In genomic region chrIV:11594191-11594673, ce11 we compare ENCODE assay signal across 3 worm cellular contexts.
TF ChIP-seq lines count a peak whose summit lies in the region.

mig-38 (plus strand) TSS chrIV:11594244.

TF ChIP-seq in whole organism, L1 larva, 84 proteins besides CTCF, POLR2A, EP300 and RAD21 (continued from another document and continues in another):
- TF ChIP-seq elt-2 (tag; optimal IDR thresholded peaks at IDR 0.05; lab: Kevin White, UChicago) (peak; percentile 25), nhr-11 (tag; optimal IDR thresholded peaks at IDR 0.05; lab: Kevin White, UChicago) (no peak), ztf-11 (tag; optimal IDR thresholded peaks at IDR 0.05; lab: Kevin White, UChicago) (peak in 1 of 2 experiments; percentile 14), jun-1 (tag; optimal IDR thresholded peaks at IDR 0.05; lab: Kevin White, UChicago) (no peak), efl-3 (GFP tag; optimal IDR thresholded peaks at IDR 0.05; lab: Kevin White, UChicago) (peak; percentile 48), mdl-1 (tag; optimal IDR thresholded peaks at IDR 0.05; lab: Kevin White, UChicago) (peak in 1 of 2 experiments; percentile 43), nhr-76 (tag; optimal IDR thresholded peaks at IDR 0.05; lab: Kevin White, UChicago) (no peak), ceh-63 (GFP tag; optimal IDR thresholded peaks at IDR 0.05; lab: Kevin White, UChicago) (no peak), unc-98 (GFP tag; IDR thresholded peaks at IDR 0.05; lab: Robert Waterston, UW) (no peak), skn-1 (tag; optimal IDR thresholded peaks at IDR 0.05; lab: Kevin White, UChicago) (peak; percentile 13), efl-1 (optimal IDR thresholded peaks at IDR 0.05; lab: Kevin White, UChicago) (peak in 1 of 2 experiments; percentile 24), efl-1 (GFP tag; optimal IDR thresholded peaks at IDR 0.05 in 1 of 2; lab: Kevin White, UChicago) (no peak), nhr-12 (tag; optimal IDR thresholded peaks at IDR 0.05; lab: Kevin White, UChicago) (no peak), sox-4 (tag; optimal IDR thresholded peaks at IDR 0.05; lab: Kevin White, UChicago) (peak; percentile 2), nhr-28 (tag; optimal IDR thresholded peaks at IDR 0.05; lab: Kevin White, UChicago) (no peak), nhr-20 (tag; optimal IDR thresholded peaks at IDR 0.05; lab: Kevin White, UChicago) (peak; percentile 70), ceh-90 (tag; optimal IDR thresholded peaks at IDR 0.05; lab: Kevin White, UChicago) (no peak), sup-37 (GFP tag; optimal IDR thresholded peaks at IDR 0.05; lab: Kevin White, UChicago) (no peak), aly-2 (tag; optimal IDR thresholded peaks at IDR 0.05; lab: Kevin White, UChicago) (peak; percentile 19), snpc-4 (tag; optimal IDR thresholded peaks at IDR 0.05; lab: Kevin White, UChicago) (no peak), nhr-84 (tag; optimal IDR thresholded peaks at IDR 0.05; lab: Kevin White, UChicago) (no peak), C16A3.4 (tag; optimal IDR thresholded peaks at IDR 0.05; lab: Kevin White, UChicago) (no peak), nhr-71 (tag; optimal IDR thresholded peaks at IDR 0.05; lab: Kevin White, UChicago) (peak; percentile 70), nhr-19 (GFP tag; conservative IDR thresholded peaks at IDR 0.05; lab: Robert Waterston, UW) (peak; percentile 18; the same call in 1 of the 2 replicates), zip-4 (GFP tag; optimal IDR thresholded peaks at IDR 0.05; lab: Kevin White, UChicago) (no peak), mab-9 (GFP tag; IDR thresholded peaks at IDR 0.05; lab: Robert Waterston, UW) (0 out of 2 replicates have a peak, but pooled peaks have one; percentile 11), C04F5.9 (tag; optimal IDR thresholded peaks at IDR 0.05; lab: Kevin White, UChicago) (peak; percentile 32), ceh-88 (GFP tag; IDR thresholded peaks at IDR 0.05; lab: Robert Waterston, UW) (no peak), lsy-2 (tag; optimal IDR thresholded peaks at IDR 0.05; lab: Kevin White, UChicago) (peak; percentile 34 to 42), isw-1 (GFP tag; IDR thresholded peaks at IDR 0.05; lab: Robert Waterston, UW) (0 out of 2 replicates have a peak, but pooled peaks have one; percentile 1), elt-3 (tag; optimal IDR thresholded peaks at IDR 0.05; lab: Kevin White, UChicago) (no peak), pax-3 (tag; optimal IDR thresholded peaks at IDR 0.05; lab: Kevin White, UChicago) (no peak), fkh-8 (tag; optimal IDR thresholded peaks at IDR 0.05; lab: Kevin White, UChicago) (peak; percentile 62), nhr-237 (tag; optimal IDR thresholded peaks at IDR 0.05; lab: Kevin White, UChicago) (no peak), pag-3 (tag; optimal IDR thresholded peaks at IDR 0.05; lab: Kevin White, UChicago; ENCODE audit: borderline replicate concordance, insufficient read depth) (no peak), fkh-10 (GFP tag; optimal IDR thresholded peaks at IDR 0.05; lab: Kevin White, UChicago) (peak; percentile 51), lin-35 (GFP tag; optimal IDR thresholded peaks at IDR 0.05; lab: Kevin White, UChicago) (peak; percentile 37 to 46), ets-5 (GFP tag; IDR thresholded peaks at IDR 0.05; lab: Robert Waterston, UW) (no peak), unc-62 (GFP tag; optimal IDR thresholded peaks at IDR 0.05; lab: Kevin White, UChicago) (no peak), ama-1 (optimal IDR thresholded peaks at IDR 0.05; lab: Kevin White, UChicago) (peak; percentile 93), fkh-4 (tag; optimal IDR thresholded peaks at IDR 0.05; lab: Kevin White, UChicago; ENCODE audit: borderline replicate concordance) (no peak), ces-1 (GFP tag; optimal IDR thresholded peaks at IDR 0.05; lab: Kevin White, UChicago) (no peak), nhr-90 (tag; optimal IDR thresholded peaks at IDR 0.05; lab: Kevin White, UChicago; ENCODE audit: poor library complexity) (no peak), irx-1 (tag; optimal IDR thresholded peaks at IDR 0.05; lab: Kevin White, UChicago) (no peak)

TF ChIP-seq in whole organism, L2 larva, 48 proteins besides CTCF, POLR2A, EP300 and RAD21 (continued from another document):
- TF ChIP-seq lin-13 (GFP tag; optimal IDR thresholded peaks at IDR 0.05; lab: Kevin White, UChicago) (peak; percentile 27), fos-1 (tag; optimal IDR thresholded peaks at IDR 0.05; lab: Kevin White, UChicago) (peak; percentile 23), nhr-23 (tag; optimal IDR thresholded peaks at IDR 0.05; lab: Kevin White, UChicago) (no peak), elt-3 (tag; optimal IDR thresholded peaks at IDR 0.05; lab: Kevin White, UChicago) (no peak), nhr-12 (tag; optimal IDR thresholded peaks at IDR 0.05; lab: Kevin White, UChicago) (no peak), elt-1 (tag; optimal IDR thresholded peaks at IDR 0.05; lab: Kevin White, UChicago) (no peak), R02D3.7 (tag; optimal IDR thresholded peaks at IDR 0.05; lab: Kevin White, UChicago) (no peak), nhr-77 (tag; optimal IDR thresholded peaks at IDR 0.05; lab: Kevin White, UChicago) (no peak), nhr-237 (tag; optimal IDR thresholded peaks at IDR 0.05; lab: Kevin White, UChicago) (no peak), peb-1 (tag; optimal IDR thresholded peaks at IDR 0.05; lab: Kevin White, UChicago) (no peak), unc-62 (GFP tag; optimal IDR thresholded peaks at IDR 0.05; lab: Kevin White, UChicago) (no peak), unc-39 (tag; optimal IDR thresholded peaks at IDR 0.05; lab: Kevin White, UChicago) (no peak), snpc-4 (tag; optimal IDR thresholded peaks at IDR 0.05; lab: Kevin White, UChicago) (no peak), nhr-21 (tag; optimal IDR thresholded peaks at IDR 0.05; lab: Kevin White, UChicago) (peak; percentile 47), lin-39 (tag; optimal IDR thresholded peaks at IDR 0.05; lab: Kevin White, UChicago) (no peak), sma-3 (GFP tag; optimal IDR thresholded peaks at IDR 0.05; lab: Kevin White, UChicago) (no peak), ZK546.5 (tag; optimal IDR thresholded peaks at IDR 0.05; lab: Kevin White, UChicago) (no peak)

TF ChIP-seq in whole organism, L4 larva, 104 proteins besides CTCF, POLR2A, EP300 and RAD21 (continued from another document):
- TF ChIP-seq rbr-2 (tag; optimal IDR thresholded peaks at IDR 0.05; lab: Kevin White, UChicago) (peak; percentile 50), mdt-29 (GFP tag; IDR thresholded peaks at IDR 0.05; lab: Robert Waterston, UW) (no peak), ctbp-1 (GFP tag; IDR thresholded peaks at IDR 0.05; lab: Robert Waterston, UW) (peak; percentile 12; the same call in 1 of the 2 replicates), pqm-1 (tag; optimal IDR thresholded peaks at IDR 0.05; lab: Kevin White, UChicago) (peak; percentile 11), nhr-237 (tag; optimal IDR thresholded peaks at IDR 0.05; lab: Kevin White, UChicago) (no peak), lin-13 (GFP tag; optimal IDR thresholded peaks at IDR 0.05; lab: Kevin White, UChicago) (peak; percentile 20), lir-3 (tag; optimal IDR thresholded peaks at IDR 0.05; lab: Kevin White, UChicago) (peak; percentile 1), hmg-1.1 (GFP tag; IDR thresholded peaks at IDR 0.05; lab: Robert Waterston, UW) (peak; percentile 67), unc-39 (tag; optimal IDR thresholded peaks at IDR 0.05; lab: Kevin White, UChicago) (no peak), lsy-2 (tag; optimal IDR thresholded peaks at IDR 0.05; lab: Kevin White, UChicago) (peak in 1 of 2 experiments; percentile 50), sdz-12 (GFP tag; optimal IDR thresholded peaks at IDR 0.05; lab: Kevin White, UChicago) (peak; percentile 65), gei-8 (GFP tag; optimal IDR thresholded peaks at IDR 0.05; lab: Kevin White, UChicago) (no peak), snpc-1.2 (GFP tag; IDR thresholded peaks at IDR 0.05; lab: Robert Waterston, UW) (no peak), zfp-3 (GFP tag; conservative IDR thresholded peaks at IDR 0.05; lab: Robert Waterston, UW) (0 out of 2 replicates have a peak, but pooled peaks have one; percentile 36), ceh-44 (GFP tag; IDR thresholded peaks at IDR 0.05; lab: Robert Waterston, UW) (no peak), arid-1 (GFP tag; conservative IDR thresholded peaks at IDR 0.05; lab: Robert Waterston, UW) (peak; percentile 45), ama-1 (optimal IDR thresholded peaks at IDR 0.05; lab: Kevin White, UChicago) (peak; percentile 94), mes-2 (tag; optimal IDR thresholded peaks at IDR 0.05; lab: Kevin White, UChicago; ENCODE audit: poor library complexity, severe bottlenecking) (peak; percentile 47), dmd-9 (GFP tag; IDR thresholded peaks at IDR 0.05; lab: Robert Waterston, UW) (0 out of 2 replicates have a peak, but pooled peaks have one; percentile 10), D1046.2 (GFP tag; IDR thresholded peaks at IDR 0.05; lab: Robert Waterston, UW) (0 out of 2 replicates have a peak, but pooled peaks have one; percentile 48), daf-19 (GFP tag; conservative IDR thresholded peaks at IDR 0.05; lab: Robert Waterston, UW) (0 out of 2 replicates have a peak, but pooled peaks have one; percentile 69), lin-38 (GFP tag; IDR thresholded peaks at IDR 0.05; lab: Robert Waterston, UW) (peak; percentile 7; the same call in 1 of the 2 replicates), mep-1 (tag; optimal IDR thresholded peaks at IDR 0.05; lab: Kevin White, UChicago) (peak; percentile 50)
TF ChIP-seq in whole organism, L4 larva: peak in this region for 37.
